Fruit fly (Drosophila melanogaster) whole organism, embryonic: ENCODE results near the gene CG10674.
A peak's percentile ranks its signal among the peaks of the same experiment; 100 is the strongest.

Source experiments
- BtbVII ChIP-seq: fragments of 200-800 bp; sonication (Bioruptor generic); optimal IDR thresholded peaks from 3 replicates; lab custom pipeline; 2017; ENCODE audit warnings: missing biosample characterization, mild to moderate bottlenecking, missing genetic modification characterization
- CG10366 ChIP-seq: fragments of 200-800 bp; sonication (Bioruptor generic); IDR thresholded peaks from 2 replicates; pipeline ENCODE4 v1.3.6; 2022; ENCODE audit warnings: missing biosample characterization, missing genetic modification characterization
- CG13287 ChIP-seq: fragments of 200-800 bp; sonication (Bioruptor generic); IDR thresholded peaks from 2 replicates; pipeline ENCODE4 v1.3.6; 2022; ENCODE audit warnings: missing biosample characterization, missing genetic modification characterization; ENCODE audit not compliant: partially characterized antibody
- CG14710 ChIP-seq: fragments of 200-800 bp; sonication (Bioruptor generic); optimal IDR thresholded peaks from 3 replicates; lab custom pipeline; 2019; ENCODE audit warnings: missing biosample characterization, mild to moderate bottlenecking, missing genetic modification characterization, moderate library complexity
- CG15696 ChIP-seq: fragments of 200-800 bp; sonication (Bioruptor generic); optimal IDR thresholded peaks from 2 replicates; lab custom pipeline; 2019; ENCODE audit warnings: missing biosample characterization, mild to moderate bottlenecking, missing genetic modification characterization, moderate library complexity
- CG1603 ChIP-seq: fragments of 200-800 bp; sonication (Bioruptor generic); optimal IDR thresholded peaks from 2 replicates; lab custom pipeline; 2019; ENCODE audit warnings: missing biosample characterization, mild to moderate bottlenecking, missing genetic modification characterization, moderate library complexity
- CG16779 ChIP-seq: fragments of 200-800 bp; sonication (Bioruptor generic); IDR thresholded peaks from 2 replicates; pipeline ENCODE4 v1.3.6; 2022; ENCODE audit warnings: missing biosample characterization, missing genetic modification characterization
- CG2116 ChIP-seq: fragments of 200-800 bp; sonication (Bioruptor generic); optimal IDR thresholded peaks from 3 replicates; lab custom pipeline; 2018; ENCODE audit warnings: missing biosample characterization, mild to moderate bottlenecking, missing genetic modification characterization
- CG3847 ChIP-seq: fragments of 200-800 bp; sonication (Bioruptor generic); IDR thresholded peaks from 2 replicates; pipeline ENCODE4 v1.3.6; 2022; ENCODE audit warnings: missing biosample characterization, missing genetic modification characterization
- CG4424 ChIP-seq: fragments of 200-800 bp; sonication (Bioruptor generic); optimal IDR thresholded peaks from 3 replicates; lab custom pipeline; 2016; ENCODE audit warnings: missing biosample characterization, missing genetic modification characterization
- CG4617 ChIP-seq: fragments of 200-800 bp; sonication (Bioruptor generic); optimal IDR thresholded peaks from 3 replicates; lab custom pipeline; 2016; ENCODE audit warnings: missing biosample characterization, missing genetic modification characterization, borderline replicate concordance
- CG6683 ChIP-seq: fragments of 200-800 bp; sonication (Bioruptor generic); optimal IDR thresholded peaks from 2 replicates; lab custom pipeline; 2017; ENCODE audit warnings: missing biosample characterization, mild to moderate bottlenecking, missing genetic modification characterization, missing genetic modification reagents
- CG6689 ChIP-seq: fragments of 200-800 bp; sonication (Bioruptor generic); IDR thresholded peaks from 2 replicates; pipeline ENCODE4 v1.3.6; 2022; ENCODE audit warnings: missing biosample characterization, missing genetic modification characterization
- CG6765 ChIP-seq: fragments of 200-800 bp; sonication (Bioruptor generic); optimal IDR thresholded peaks from 3 replicates; lab custom pipeline; 2017; ENCODE audit warnings: missing biosample characterization, mild to moderate bottlenecking, missing genetic modification characterization
- CG7786 ChIP-seq: fragments of 200-800 bp; sonication (Bioruptor generic); optimal IDR thresholded peaks from 2 replicates; lab custom pipeline; 2016; ENCODE audit warnings: missing biosample characterization, missing genetic modification characterization
- CG7987 ChIP-seq: fragments of 200-800 bp; sonication (Bioruptor generic); optimal IDR thresholded peaks from 2 replicates; lab custom pipeline; 2018; ENCODE audit warnings: missing biosample characterization, mild to moderate bottlenecking, missing genetic modification characterization, moderate library complexity
- CG8478 ChIP-seq: fragments of >200 bp; optimal IDR thresholded peaks from 2 replicates; lab custom pipeline; 2018
- CG9609 ChIP-seq: fragments of 200-800 bp; sonication (Bioruptor generic); optimal IDR thresholded peaks from 3 replicates; lab custom pipeline; 2016; ENCODE audit warnings: missing biosample characterization, missing genetic modification characterization
- CG9817 ChIP-seq: fragments of 200-800 bp; sonication (Bioruptor generic); optimal IDR thresholded peaks from 2 replicates; lab custom pipeline; 2018; ENCODE audit warnings: missing biosample characterization, mild to moderate bottlenecking, missing genetic modification characterization, moderate library complexity
- CTCF ChIP-seq: fragments of 200-800 bp; sonication (Bioruptor generic); optimal IDR thresholded peaks from 2 replicates; lab custom pipeline; 2017; ENCODE audit warnings: missing biosample characterization, mild to moderate bottlenecking, missing genetic modification characterization, moderate library complexity
- CoRest ChIP-seq: fragments of 200-800 bp; sonication (Bioruptor generic); optimal IDR thresholded peaks from 3 replicates; lab custom pipeline; 2018; ENCODE audit warnings: missing biosample characterization, mild to moderate bottlenecking, missing genetic modification characterization, moderate library complexity
- D19B ChIP-seq: fragments of 200-800 bp; sonication (Bioruptor generic); optimal IDR thresholded peaks from 2 replicates; lab custom pipeline; 2017; ENCODE audit warnings: missing biosample characterization, mild to moderate bottlenecking, missing genetic modification characterization
- Dref ChIP-seq: fragments of 200-800 bp; sonication (Bioruptor generic); IDR thresholded peaks from 2 replicates; pipeline ENCODE4 v1.3.6; 2022; ENCODE audit warnings: missing biosample characterization, missing genetic modification characterization
- E2f2 ChIP-seq: fragments of 200-800 bp; sonication (Bioruptor generic); IDR thresholded peaks from 2 replicates; pipeline ENCODE4 v1.3.6; 2022; ENCODE audit warnings: missing biosample characterization, missing genetic modification characterization
- HLH3B ChIP-seq: fragments of 200-800 bp; sonication (Bioruptor generic); IDR thresholded peaks from 2 replicates; pipeline ENCODE4 v1.3.6; 2022; ENCODE audit warnings: missing biosample characterization, missing genetic modification characterization
- HLH54F ChIP-seq: fragments of 200-800 bp; sonication (Bioruptor generic); optimal IDR thresholded peaks from 3 replicates; lab custom pipeline; 2016; ENCODE audit warnings: missing biosample characterization, missing genetic modification characterization
- HLHmδ ChIP-seq: fragments of 200-800 bp; sonication (Bioruptor generic); optimal IDR thresholded peaks from 2 replicates; lab custom pipeline; 2018; ENCODE audit warnings: missing biosample characterization, mild to moderate bottlenecking, missing genetic modification characterization, moderate library complexity
- MESR4 ChIP-seq: fragments of 200-800 bp; sonication (Bioruptor generic); optimal IDR thresholded peaks from 2 replicates; lab custom pipeline; 2018; ENCODE audit warnings: missing biosample characterization, mild to moderate bottlenecking, missing genetic modification characterization, moderate library complexity
- Nf-YC ChIP-seq: fragments of 200-800 bp; optimal IDR thresholded peaks from 3 replicates; lab custom pipeline; 2019; ENCODE audit warnings: missing biosample characterization, mild to moderate bottlenecking, missing genetic modification characterization, moderate library complexity
- Ravus ChIP-seq: fragments of 200-800 bp; sonication (Bioruptor generic); IDR thresholded peaks from 2 replicates; pipeline ENCODE4 v1.3.6; 2022; ENCODE audit warnings: missing biosample characterization, missing genetic modification characterization
- Stat92E ChIP-seq, 3 experiments: fragments of >200 bp in 2 of 3; fragments of 200-800 bp in 1 of 3; sonication (Bioruptor generic) in 1 of 3; optimal IDR thresholded peaks; 2 replicates each; lab custom pipeline; 2017 to 2019; ENCODE audit warnings: missing biosample characterization in 3 of 3, missing genetic modification characterization in 3 of 3, mild to moderate bottlenecking in 1 of 3, moderate library complexity in 1 of 3
- amos ChIP-seq: fragments of 200-800 bp; sonication (Bioruptor generic); IDR thresholded peaks from 2 replicates; pipeline ENCODE4 v1.3.6; 2022; ENCODE audit warnings: missing biosample characterization, missing genetic modification characterization; ENCODE audit not compliant: partially characterized antibody
- aop ChIP-seq: fragments of 200-800 bp; sonication (Bioruptor generic); IDR thresholded peaks from 2 replicates; pipeline ENCODE4 v1.3.6; 2022; ENCODE audit warnings: missing biosample characterization, missing genetic modification characterization
- ase ChIP-seq: fragments of 200-800 bp; sonication (Bioruptor generic); IDR thresholded peaks from 3 replicates; pipeline ENCODE4 v1.3.6; 2022; ENCODE audit warnings: missing biosample characterization, missing genetic modification characterization
- bab2 ChIP-seq: fragments of 200-800 bp; sonication (Bioruptor generic); optimal IDR thresholded peaks from 2 replicates; lab custom pipeline; 2016; ENCODE audit warnings: missing biosample characterization, missing genetic modification characterization
- chinmo ChIP-seq: fragments of 200-800 bp; sonication (Bioruptor generic); IDR thresholded peaks from 4 replicates; pipeline ENCODE4 v1.3.6; 2022; ENCODE audit warnings: missing biosample characterization, missing genetic modification characterization; ENCODE audit not compliant: partially characterized antibody
- corto ChIP-seq: fragments of 200-800 bp; sonication (Bioruptor generic); optimal IDR thresholded peaks from 2 replicates; lab custom pipeline; 2016; ENCODE audit warnings: missing biosample characterization, mild to moderate bottlenecking, missing genetic modification characterization, moderate library complexity
- esg ChIP-seq: fragments of 200-800 bp; sonication (Bioruptor generic); conservative IDR thresholded peaks from 2 replicates; pipeline ENCODE4 v1.3.6; 2022; ENCODE audit warnings: missing biosample characterization, missing genetic modification characterization
- gsb-n ChIP-seq: fragments of 200-800 bp; sonication (Bioruptor generic); optimal IDR thresholded peaks from 3 replicates; lab custom pipeline; 2018; ENCODE audit warnings: missing biosample characterization, mild to moderate bottlenecking, missing genetic modification characterization
- kay ChIP-seq: fragments of 200-800 bp; sonication (Bioruptor generic); optimal IDR thresholded peaks from 2 replicates; lab custom pipeline; 2016; ENCODE audit warnings: missing biosample characterization, missing genetic modification characterization
- mam ChIP-seq: fragments of 200-800 bp; sonication (Bioruptor generic); optimal IDR thresholded peaks from 3 replicates; lab custom pipeline; 2016; ENCODE audit warnings: missing biosample characterization, missing genetic modification characterization
- nmo ChIP-seq: fragments of 200-800 bp; sonication (Bioruptor generic); optimal IDR thresholded peaks from 2 replicates; lab custom pipeline; 2018; ENCODE audit warnings: missing biosample characterization, mild to moderate bottlenecking, missing genetic modification characterization, moderate library complexity
- pfk ChIP-seq: fragments of 200-800 bp; sonication (Bioruptor generic); optimal IDR thresholded peaks from 2 replicates; lab custom pipeline; 2018; ENCODE audit warnings: missing biosample characterization, mild to moderate bottlenecking, missing genetic modification characterization, moderate library complexity
- phol ChIP-seq: fragments of 200-800 bp; sonication (Bioruptor generic); optimal IDR thresholded peaks from 3 replicates; lab custom pipeline; 2018; ENCODE audit warnings: missing biosample characterization, mild to moderate bottlenecking, missing genetic modification characterization, moderate library complexity
- sc ChIP-seq, 3 experiments: fragments of >200 bp in 2 of 3; fragments of 200-800 bp in 1 of 3; sonication (Bioruptor generic) in 1 of 3; optimal IDR thresholded peaks; 2 replicates in 2 of 3; 3 replicates in 1 of 3; lab custom pipeline; 2017; ENCODE audit warnings: mild to moderate bottlenecking in 1 of 3, missing biosample characterization in 1 of 3, missing genetic modification characterization in 1 of 3, missing genetic modification reagents in 1 of 3
- shn ChIP-seq: fragments of 200-800 bp; sonication (Bioruptor generic); optimal IDR thresholded peaks from 3 replicates; lab custom pipeline; 2016; ENCODE audit warnings: missing biosample characterization, missing genetic modification characterization
- vnd ChIP-seq: fragments of 200-800 bp; sonication (Bioruptor generic); IDR thresholded peaks from 3 replicates; pipeline ENCODE4 v1.3.6; 2022; ENCODE audit warnings: missing biosample characterization, missing genetic modification characterization; ENCODE audit not compliant: partially characterized antibody
- wor ChIP-seq: fragments of 200-800 bp; sonication (Bioruptor generic); IDR thresholded peaks from 2 replicates; pipeline ENCODE4 v1.3.6; 2022; ENCODE audit warnings: missing biosample characterization, missing genetic modification characterization
- zen ChIP-seq: fragments of 200-800 bp; sonication (Bioruptor generic); optimal IDR thresholded peaks from 3 replicates; lab custom pipeline; 2018; ENCODE audit warnings: missing biosample characterization, mild to moderate bottlenecking, missing genetic modification characterization, moderate library complexity

Gene CG10674

dm6 chr3L:5133704-5134430, 2.2 kb downstream of the CG10674 start, which contains the start of gene Yod1 (continued):
- TF ChIP-seq pfk (GFP tag; lab: Kevin White, UChicago) (no peak), E2f2 (GFP tag; lab: Robert Waterston, UW) (peak; percentile 98), CG7786 (GFP tag; lab: Kevin White, UChicago) (no peak), BtbVII (GFP tag; lab: Kevin White, UChicago) (no peak), CG10366 (GFP tag; lab: Robert Waterston, UW) (no peak), HLH3B (GFP tag; lab: Robert Waterston, UW) (no peak), CG15696 (tag; lab: Kevin White, UChicago) (no peak), gsb-n (tag; lab: Kevin White, UChicago) (no peak), aop (GFP tag; lab: Robert Waterston, UW) (no peak), CG13287 (peak; percentile 83), ase (GFP tag; lab: Robert Waterston, UW) (no peak), wor (GFP tag; lab: Robert Waterston, UW) (no peak), bab2 (no peak), HLHmδ (GFP tag; lab: Kevin White, UChicago) (no peak), amos (peak; percentile 73), CG9817 (tag; lab: Kevin White, UChicago) (no peak), zen (tag; lab: Kevin White, UChicago) (peak; percentile 1), CG6765 (GFP tag; lab: Kevin White, UChicago) (no peak), vnd (GFP tag; lab: Robert Waterston, UW) (peak; percentile 79), Ravus (GFP tag; lab: Robert Waterston, UW) (no peak), Nf-YC (tag; lab: Kevin White, UChicago) (peak; percentile 17), D19B (GFP tag; lab: Kevin White, UChicago) (no peak), CG8478 (lab: Kevin White, UChicago) (no peak), CG7987 (no peak), phol (peak; percentile 28), corto (GFP tag; lab: Kevin White, UChicago) (no peak), CG2116 (GFP tag; lab: Kevin White, UChicago) (peak; percentile 93), CG9609 (GFP tag; lab: Kevin White, UChicago) (no peak), CG16779 (no peak), CG3847 (GFP tag; lab: Robert Waterston, UW) (peak; percentile 13; the same call in 1 of the 2 replicates), CG6689 (GFP tag; lab: Robert Waterston, UW) (no peak), Dref (GFP tag; lab: Robert Waterston, UW) (peak; percentile 94), CG14710 (peak; percentile 78), sc (optimal IDR thresholded peaks at IDR 0.05; lab: Kevin White, UChicago) (no peak), sc (GFP tag; optimal IDR thresholded peaks at IDR 0.05; lab: Kevin White, UChicago) (no peak), CG4424 (GFP tag; lab: Kevin White, UChicago) (no peak), kay (peak; percentile 62), chinmo (0 out of 4 replicates have a peak, but pooled peaks have one; percentile 59), CG1603 (tag; lab: Kevin White, UChicago) (no peak), CG6683 (no peak), CTCF (GFP tag; lab: Kevin White, UChicago) (peak; percentile 63), shn (no peak), CoRest (tag; lab: Kevin White, UChicago) (peak; percentile 38), Stat92E (GFP tag; optimal IDR thresholded peaks at IDR 0.05; lab: Kevin White, UChicago) (peak in 1 of 3 experiments; percentile 12), MESR4 (GFP tag; lab: Kevin White, UChicago) (peak; percentile 76), esg (GFP tag; lab: Robert Waterston, UW) (no peak), mam (GFP tag; lab: Kevin White, UChicago) (no peak), HLH54F (GFP tag; lab: Kevin White, UChicago) (no peak), CG4617 (GFP tag; lab: Kevin White, UChicago) (peak; percentile 66), nmo (peak; percentile 28)
